Fruit fly (Drosophila melanogaster) whole organism, embryonic: ENCODE data around the gene CG14625.

Experiments
- Bdp1 ChIP-seq: fragments of 200-800 bp; sonication (Bioruptor generic); optimal IDR thresholded peaks from 3 replicates; lab custom pipeline; 2016; ENCODE audit warnings: missing biosample characterization, missing genetic modification characterization
- CG10366 ChIP-seq: fragments of 200-800 bp; sonication (Bioruptor generic); IDR thresholded peaks from 2 replicates; pipeline ENCODE4 v1.3.6; 2022; ENCODE audit warnings: missing biosample characterization, missing genetic modification characterization
- CG11504 ChIP-seq: fragments of 200-800 bp; sonication (Bioruptor generic); optimal IDR thresholded peaks from 3 replicates; lab custom pipeline; 2019; ENCODE audit warnings: missing biosample characterization, mild to moderate bottlenecking, missing genetic modification characterization, moderate library complexity
- CG13624 ChIP-seq: fragments of 200-800 bp; sonication (Bioruptor generic); optimal IDR thresholded peaks from 2 replicates; lab custom pipeline; 2016; ENCODE audit warnings: missing biosample characterization, missing genetic modification characterization
- CG14667 ChIP-seq: fragments of 200-800 bp; sonication (Bioruptor generic); IDR thresholded peaks from 2 replicates; pipeline ENCODE4 v1.3.6; 2022; ENCODE audit warnings: missing biosample characterization, missing genetic modification characterization
- CG1603 ChIP-seq: fragments of 200-800 bp; sonication (Bioruptor generic); optimal IDR thresholded peaks from 2 replicates; lab custom pipeline; 2019; ENCODE audit warnings: missing biosample characterization, mild to moderate bottlenecking, missing genetic modification characterization, moderate library complexity
- CG17359 ChIP-seq: fragments of 200-800 bp; sonication (Bioruptor generic); optimal IDR thresholded peaks from 3 replicates; lab custom pipeline; 2018; ENCODE audit warnings: missing biosample characterization, mild to moderate bottlenecking, missing genetic modification characterization, moderate library complexity
- CG17829 ChIP-seq: fragments of 200-800 bp; optimal IDR thresholded peaks from 2 replicates; lab custom pipeline; 2019; ENCODE audit warnings: missing biosample characterization, mild to moderate bottlenecking, missing genetic modification characterization, moderate library complexity
- CG18599 ChIP-seq: fragments of 200-800 bp; sonication (Bioruptor generic); optimal IDR thresholded peaks from 3 replicates; lab custom pipeline; 2017; ENCODE audit warnings: missing biosample characterization, missing genetic modification characterization, mild to moderate bottlenecking, moderate library complexity, missing genetic modification reagents
- CG30431 ChIP-seq: fragments of 200-800 bp; sonication (Bioruptor generic); optimal IDR thresholded peaks from 2 replicates; lab custom pipeline; 2017; ENCODE audit warnings: missing biosample characterization, missing genetic modification characterization
- CG31441 ChIP-seq: fragments of 200-800 bp; sonication (Bioruptor generic); IDR thresholded peaks from 2 replicates; pipeline ENCODE4 v1.3.6; 2022; ENCODE audit warnings: missing biosample characterization, missing genetic modification characterization
- CG32532 ChIP-seq: fragments of 200-800 bp; sonication (Bioruptor generic); IDR thresholded peaks from 2 replicates; pipeline ENCODE4 v1.3.6; 2022; ENCODE audit warnings: missing biosample characterization, missing genetic modification characterization
- CG32767 ChIP-seq: fragments of 200-800 bp; sonication (Bioruptor generic); IDR thresholded peaks from 2 replicates; pipeline ENCODE4 v1.3.6; 2022; ENCODE audit warnings: missing biosample characterization, missing genetic modification characterization
- CG33213 ChIP-seq: fragments of 200-800 bp; sonication (Bioruptor generic); optimal IDR thresholded peaks from 3 replicates; lab custom pipeline; 2016; ENCODE audit warnings: missing biosample characterization, missing genetic modification characterization
- CG5245 ChIP-seq: fragments of 200-800 bp; sonication (Bioruptor generic); optimal IDR thresholded peaks from 3 replicates; lab custom pipeline; 2016; ENCODE audit warnings: missing biosample characterization, missing genetic modification characterization
- CG6813 ChIP-seq: fragments of 200-800 bp; sonication (Bioruptor generic); optimal IDR thresholded peaks from 2 replicates; lab custom pipeline; 2017; ENCODE audit warnings: missing biosample characterization, missing genetic modification characterization, mild to moderate bottlenecking, moderate library complexity, missing genetic modification reagents
- CG7786 ChIP-seq: fragments of 200-800 bp; sonication (Bioruptor generic); optimal IDR thresholded peaks from 2 replicates; lab custom pipeline; 2016; ENCODE audit warnings: missing biosample characterization, missing genetic modification characterization
- CG7839 ChIP-seq: fragments of 200-800 bp; sonication (Bioruptor generic); optimal IDR thresholded peaks from 3 replicates; lab custom pipeline; 2018; ENCODE audit warnings: missing biosample characterization, mild to moderate bottlenecking, missing genetic modification characterization, moderate library complexity
- CG7963 ChIP-seq: fragments of 200-800 bp; sonication (Bioruptor generic); IDR thresholded peaks from 3 replicates; pipeline ENCODE4 v1.3.6; 2022; ENCODE audit warnings: missing biosample characterization, missing genetic modification characterization; ENCODE audit not compliant: partially characterized antibody
- CHES-1-like ChIP-seq: fragments of 200-800 bp; sonication (Bioruptor generic); optimal IDR thresholded peaks from 2 replicates; lab custom pipeline; 2016; ENCODE audit warnings: missing biosample characterization, missing genetic modification characterization
- Doc2 ChIP-seq: fragments of 200-800 bp; sonication (Bioruptor generic); IDR thresholded peaks from 2 replicates; pipeline ENCODE4 v1.3.6; 2022; ENCODE audit warnings: missing biosample characterization, missing genetic modification characterization
- Gsc ChIP-seq: fragments of 200-800 bp; sonication (Bioruptor generic); IDR thresholded peaks from 2 replicates; pipeline ENCODE4 v1.3.6; 2022; ENCODE audit warnings: missing biosample characterization, missing genetic modification characterization
- H2.0 ChIP-seq: fragments of 200-800 bp; sonication (Bioruptor generic); IDR thresholded peaks from 2 replicates; pipeline ENCODE4 v1.3.6; 2022; ENCODE audit warnings: missing biosample characterization, missing genetic modification characterization
- HLH4C ChIP-seq: fragments of 200-800 bp; sonication (Bioruptor generic); IDR thresholded peaks from 3 replicates; pipeline ENCODE4 v1.3.6; 2022; ENCODE audit warnings: missing biosample characterization, missing genetic modification characterization; ENCODE audit not compliant: partially characterized antibody
- HmgZ ChIP-seq: fragments of 200-800 bp; sonication (Bioruptor generic); optimal IDR thresholded peaks from 2 replicates; lab custom pipeline; 2018; ENCODE audit warnings: missing biosample characterization, mild to moderate bottlenecking, missing genetic modification characterization
- Hr51 ChIP-seq, 2 experiments: fragments of 200-800 bp; sonication (Bioruptor generic); optimal IDR thresholded peaks; 2 replicates in 1 of 2; 3 replicates in 1 of 2; lab custom pipeline; 2016 to 2018; ENCODE audit warnings: missing biosample characterization in 2 of 2, missing genetic modification characterization in 2 of 2, mild to moderate bottlenecking in 1 of 2, moderate library complexity in 1 of 2
- Mes4 ChIP-seq: fragments of 200-800 bp; sonication (Bioruptor generic); optimal IDR thresholded peaks from 2 replicates; lab custom pipeline; 2016; ENCODE audit warnings: missing biosample characterization, missing genetic modification characterization
- Pdp1 ChIP-seq, 2 experiments: fragments of 200-800 bp; sonication (Bioruptor generic); optimal IDR thresholded peaks; 3 replicates each; lab custom pipeline; 2016; ENCODE audit warnings: missing biosample characterization in 2 of 2, missing genetic modification characterization in 2 of 2, mild to moderate bottlenecking in 1 of 2, moderate library complexity in 1 of 2
- Sin3A ChIP-seq: fragments of >200 bp; optimal IDR thresholded peaks from 2 replicates; lab custom pipeline; 2018
- Usf ChIP-seq: fragments of 200-800 bp; sonication (Bioruptor generic); optimal IDR thresholded peaks from 2 replicates; lab custom pipeline; 2017; ENCODE audit warnings: missing genotype, missing biosample characterization, missing genetic modification characterization
- bsh ChIP-seq, 2 experiments: fragments of 200-800 bp; sonication (Bioruptor generic); optimal IDR thresholded peaks; 2 replicates each; lab custom pipeline; 2017 to 2018; ENCODE audit warnings: mild to moderate bottlenecking in 2 of 2, missing biosample characterization in 2 of 2, missing genetic modification characterization in 2 of 2, moderate library complexity in 1 of 2
- cato ChIP-seq: fragments of 200-800 bp; sonication (Bioruptor generic); optimal IDR thresholded peaks from 2 replicates; lab custom pipeline; 2016; ENCODE audit warnings: missing biosample characterization, missing genetic modification characterization, borderline replicate concordance
- cwo ChIP-seq: fragments of 200-800 bp; sonication (Bioruptor generic); optimal IDR thresholded peaks from 3 replicates; lab custom pipeline; 2017; ENCODE audit warnings: missing biosample characterization, missing genetic modification characterization, mild to moderate bottlenecking, moderate library complexity, missing genetic modification reagents
- danr ChIP-seq: fragments of 200-800 bp; sonication (Bioruptor generic); IDR thresholded peaks from 2 replicates; pipeline ENCODE4 v1.3.6; 2022; ENCODE audit warnings: missing biosample characterization, missing genetic modification characterization
- dmrt99B ChIP-seq: fragments of 200-800 bp; sonication (Bioruptor generic); optimal IDR thresholded peaks from 2 replicates; lab custom pipeline; 2018; ENCODE audit warnings: missing biosample characterization, mild to moderate bottlenecking, missing genetic modification characterization, moderate library complexity
- ems ChIP-seq: fragments of 200-800 bp; sonication (Bioruptor generic); optimal IDR thresholded peaks from 3 replicates; lab custom pipeline; 2016; ENCODE audit warnings: missing biosample characterization, missing genetic modification characterization
- ftz-f1 ChIP-seq: fragments of 200-800 bp; sonication (Bioruptor generic); optimal IDR thresholded peaks from 2 replicates; lab custom pipeline; 2016; ENCODE audit warnings: missing biosample characterization, missing genetic modification characterization
- gem ChIP-seq: fragments of 200-800 bp; sonication (Bioruptor generic); optimal IDR thresholded peaks from 2 replicates; lab custom pipeline; 2019; ENCODE audit warnings: missing biosample characterization, mild to moderate bottlenecking, missing genetic modification characterization, moderate library complexity
- grn ChIP-seq: fragments of 200-800 bp; sonication (Bioruptor generic); optimal IDR thresholded peaks from 3 replicates; lab custom pipeline; 2017; ENCODE audit warnings: missing biosample characterization, missing genetic modification characterization
- ind ChIP-seq: fragments of 200-800 bp; sonication (Bioruptor generic); optimal IDR thresholded peaks from 3 replicates; lab custom pipeline; 2016; ENCODE audit warnings: missing biosample characterization, missing genetic modification characterization
- lbe ChIP-seq: fragments of 200-800 bp; sonication (Bioruptor generic); optimal IDR thresholded peaks from 2 replicates; lab custom pipeline; 2016; ENCODE audit warnings: missing biosample characterization, mild to moderate bottlenecking, missing genetic modification characterization
- lilli ChIP-seq: fragments of 200-800 bp; sonication (Bioruptor generic); optimal IDR thresholded peaks from 3 replicates; lab custom pipeline; 2016; ENCODE audit warnings: missing biosample characterization, missing genetic modification characterization
- maf-S ChIP-seq: fragments of 200-800 bp; sonication (Bioruptor generic); optimal IDR thresholded peaks from 2 replicates; lab custom pipeline; 2016; ENCODE audit warnings: missing biosample characterization, missing genetic modification characterization
- nerfin-2 ChIP-seq: fragments of 200-800 bp; sonication (Bioruptor generic); IDR thresholded peaks from 2 replicates; pipeline ENCODE4 v1.3.6; 2022; ENCODE audit warnings: missing biosample characterization, missing genetic modification characterization; ENCODE audit not compliant: partially characterized antibody
- nmo ChIP-seq: fragments of 200-800 bp; sonication (Bioruptor generic); optimal IDR thresholded peaks from 2 replicates; lab custom pipeline; 2018; ENCODE audit warnings: missing biosample characterization, mild to moderate bottlenecking, missing genetic modification characterization, moderate library complexity
- nom ChIP-seq: fragments of 200-800 bp; sonication (Bioruptor generic); optimal IDR thresholded peaks from 2 replicates; lab custom pipeline; 2017; ENCODE audit warnings: missing biosample characterization, missing genetic modification characterization, mild to moderate bottlenecking, moderate library complexity, missing genetic modification reagents
- pzg ChIP-seq: fragments of 200-800 bp; sonication (Bioruptor generic); optimal IDR thresholded peaks from 3 replicates; lab custom pipeline; 2018; ENCODE audit warnings: missing biosample characterization, mild to moderate bottlenecking, missing genetic modification characterization, moderate library complexity
- row ChIP-seq: fragments of 200-800 bp; sonication (Bioruptor generic); IDR thresholded peaks from 3 replicates; pipeline ENCODE4 v1.3.6; 2022; ENCODE audit warnings: missing biosample characterization, missing genetic modification characterization
- sisA ChIP-seq: fragments of 200-800 bp; sonication (Bioruptor generic); IDR thresholded peaks from 2 replicates; pipeline ENCODE4 v1.3.6; 2022; ENCODE audit warnings: missing biosample characterization, missing genetic modification characterization
- stwl ChIP-seq: fragments of 200-800 bp; sonication (Bioruptor generic); optimal IDR thresholded peaks from 3 replicates; lab custom pipeline; 2018; ENCODE audit warnings: missing biosample characterization, mild to moderate bottlenecking, missing genetic modification characterization, moderate library complexity
- wor ChIP-seq: fragments of 200-800 bp; sonication (Bioruptor generic); IDR thresholded peaks from 2 replicates; pipeline ENCODE4 v1.3.6; 2022; ENCODE audit warnings: missing biosample characterization, missing genetic modification characterization

CG14625 gene

DNA sequence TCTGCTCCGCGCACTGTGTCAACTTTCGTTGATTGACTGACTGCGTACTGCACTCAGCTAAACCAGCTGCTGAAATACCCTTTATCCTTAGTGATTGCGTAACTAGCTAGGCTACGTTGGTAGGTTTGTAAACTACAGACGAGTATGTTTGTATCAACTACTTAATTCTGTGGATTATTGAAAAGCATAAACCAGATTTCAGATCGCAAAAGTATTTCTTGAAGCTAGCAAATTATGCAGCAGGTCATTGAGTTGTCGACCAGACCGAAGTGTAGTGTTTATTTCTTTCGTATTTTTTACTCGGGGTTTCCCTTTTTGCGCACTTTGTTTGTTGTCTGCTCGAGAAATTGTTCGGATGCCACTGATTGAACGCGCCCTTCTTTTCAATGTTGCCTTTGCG is 49.4 kb downstream of the CG14625 start (continued):
- TF ChIP-seq CG33213 (GFP tag; lab: Kevin White, UChicago) (no peak), CG7963 (GFP tag; lab: Robert Waterston, UW) (no peak), Gsc (GFP tag; lab: Robert Waterston, UW) (no peak), Usf (no peak), Hr51 (GFP tag; optimal IDR thresholded peaks at IDR 0.05; lab: Kevin White, UChicago) (peak in 1 of 2 experiments; percentile 17), grn (GFP tag; lab: Kevin White, UChicago) (no peak), lbe (peak; percentile 50), CG10366 (GFP tag; lab: Robert Waterston, UW) (no peak), CG31441 (GFP tag; lab: Robert Waterston, UW) (0 out of 2 replicates have a peak, but pooled peaks have one; percentile 9), HLH4C (GFP tag; lab: Robert Waterston, UW) (no peak), Bdp1 (GFP tag; lab: Kevin White, UChicago) (no peak), H2.0 (no peak), CG17359 (peak; percentile 13), CG17829 (tag; lab: Kevin White, UChicago) (no peak), cato (GFP tag; lab: Kevin White, UChicago) (no peak), row (GFP tag; lab: Robert Waterston, UW) (peak; percentile 33; the same call in 1 of the 3 replicates), CG32767 (no peak), nmo (GFP tag; lab: Kevin White, UChicago) (peak; percentile 20), CG18599 (GFP tag; lab: Kevin White, UChicago) (peak; percentile 1), CHES-1-like (GFP tag; lab: Kevin White, UChicago) (no peak), cwo (no peak), CG5245 (GFP tag; lab: Kevin White, UChicago) (no peak), CG13624 (GFP tag; lab: Kevin White, UChicago) (no peak), CG6813 (GFP tag; lab: Kevin White, UChicago) (no peak), ems (GFP tag; lab: Kevin White, UChicago) (no peak), Doc2 (no peak), gem (tag; lab: Kevin White, UChicago) (peak; percentile 14), Mes4 (GFP tag; lab: Kevin White, UChicago) (no peak), CG32532 (GFP tag; lab: Robert Waterston, UW) (no peak), CG11504 (tag; lab: Kevin White, UChicago) (peak; percentile 32), sisA (GFP tag; lab: Robert Waterston, UW) (peak; percentile 24; the same call in 1 of the 2 replicates), nerfin-2 (GFP tag; lab: Robert Waterston, UW) (no peak), dmrt99B (peak; percentile 40), CG30431 (no peak), CG7839 (tag; lab: Kevin White, UChicago) (peak; percentile 5), Pdp1 (GFP tag; optimal IDR thresholded peaks at IDR 0.05; lab: Kevin White, UChicago) (peak in 1 of 2 experiments; percentile 46), CG7786 (no peak), pzg (GFP tag; lab: Kevin White, UChicago) (no peak), ftz-f1 (GFP tag; lab: Kevin White, UChicago) (no peak), maf-S (no peak), ind (GFP tag; lab: Kevin White, UChicago) (peak; percentile 2), nom (GFP tag; lab: Kevin White, UChicago) (peak; percentile 66), lilli (peak; percentile 0), wor (GFP tag; lab: Robert Waterston, UW) (no peak), CG14667 (GFP tag; lab: Robert Waterston, UW) (0 out of 2 replicates have a peak, but pooled peaks have one; percentile 18), bsh (GFP tag; optimal IDR thresholded peaks at IDR 0.05; lab: Kevin White, UChicago) (peak in 1 of 2 experiments; percentile 40), HmgZ (tag; lab: Kevin White, UChicago) (no peak), stwl (tag; lab: Kevin White, UChicago) (no peak), Sin3A (lab: Kevin White, UChicago) (no peak), CG1603 (tag; lab: Kevin White, UChicago) (peak; percentile 26), danr (GFP tag; lab: Robert Waterston, UW) (no peak)
